Fruit fly (Drosophila melanogaster): ENCODE results near the gene CG33784.

DNA sequence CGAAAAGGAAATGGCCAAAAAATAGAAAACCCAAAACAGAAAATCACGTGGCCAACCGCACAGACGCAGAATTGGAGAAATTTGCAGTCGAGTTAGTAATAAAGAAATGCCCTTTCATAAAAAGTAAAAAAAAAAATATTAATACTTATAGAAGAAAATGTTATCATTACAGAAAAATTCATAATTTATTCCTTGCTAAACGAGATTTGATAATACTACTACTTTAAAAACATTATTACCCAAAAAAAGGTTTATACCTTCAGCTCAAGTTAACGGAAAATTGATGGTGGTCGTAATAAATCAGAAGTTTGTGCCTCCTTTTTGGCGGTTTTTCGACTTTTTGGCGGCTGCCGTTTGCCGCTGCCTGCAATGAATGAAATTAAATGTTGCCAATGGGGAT, 39.3 kb upstream of the CG33784 start:
- TF ChIP-seq insv (optimal IDR thresholded peaks at IDR 0.05) (no peak), h (optimal IDR thresholded peaks at IDR 0.05) (no peak), psq (optimal IDR thresholded peaks at IDR 0.05) (no peak), Sin3A (optimal IDR thresholded peaks at IDR 0.05) (no peak)

Measured in Kc167 (cell line).